Fruit fly (Drosophila melanogaster): ENCODE results near the gene CG18249.

The CG18249 gene

DNA sequence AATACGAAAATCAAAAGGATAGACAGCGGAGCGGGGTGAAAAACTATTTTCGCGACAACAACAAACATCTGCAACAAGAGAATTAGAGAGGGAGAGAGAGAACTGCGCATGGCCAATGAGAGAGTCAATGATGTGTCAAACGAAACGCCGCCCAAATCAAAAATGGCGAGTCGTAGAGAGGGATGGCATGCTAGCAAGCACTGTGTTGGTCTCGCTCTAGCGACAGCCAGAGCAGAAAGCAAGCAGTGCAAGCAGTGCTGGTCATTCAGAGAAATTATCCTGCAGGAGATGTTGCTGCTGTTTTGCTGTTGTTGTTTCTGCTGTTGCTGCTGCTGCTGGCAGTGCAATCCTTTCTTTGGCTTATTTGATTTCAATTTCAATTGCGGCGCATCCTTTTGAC lies 29.1 kb upstream of the CG18249 start (continued):
- no peak for TF ChIP-seq zfh1 (GFP tag; IDR thresholded peaks at IDR 0.05)
- TF ChIP-seq prd (optimal IDR thresholded peaks at IDR 0.05): no peak
- peak; percentile 28; the same call in 1 of the 3 replicates for TF ChIP-seq prd (GFP tag; IDR thresholded peaks at IDR 0.05)
- no peak for TF ChIP-seq CG6765 (GFP tag; optimal IDR thresholded peaks at IDR 0.05)
- TF ChIP-seq vvl (GFP tag; IDR thresholded peaks at IDR 0.05): peak; percentile 59
- TF ChIP-seq Pdp1 (GFP tag; optimal IDR thresholded peaks at IDR 0.05): no peak
- peak; percentile 49; the same call in 1 of the 3 replicates for TF ChIP-seq HLH4C (GFP tag; IDR thresholded peaks at IDR 0.05; ENCODE audit: partially characterized antibody)
- TF ChIP-seq Vsx1 (GFP tag; optimal IDR thresholded peaks at IDR 0.05): no peak
- no peak for TF ChIP-seq CG4820 (GFP tag; optimal IDR thresholded peaks at IDR 0.05)
- no peak for TF ChIP-seq Atf3 (GFP tag; optimal IDR thresholded peaks at IDR 0.05)
- no peak for TF ChIP-seq Hsf (GFP tag; optimal IDR thresholded peaks at IDR 0.05)
- TF ChIP-seq Asciz (GFP tag; optimal IDR thresholded peaks at IDR 0.05): no peak
- TF ChIP-seq tx (GFP tag; optimal IDR thresholded peaks at IDR 0.05): no peak
- TF ChIP-seq CG2202 (tag; optimal IDR thresholded peaks at IDR 0.05): no peak
- TF ChIP-seq ap (GFP tag; IDR thresholded peaks at IDR 0.05): no peak
- TF ChIP-seq Adf1 (GFP tag; IDR thresholded peaks at IDR 0.05): peak; percentile 62; the same call in 1 of the 2 replicates
- no peak for TF ChIP-seq Taf1 (GFP tag; IDR thresholded peaks at IDR 0.05)
- TF ChIP-seq seq (GFP tag; IDR thresholded peaks at IDR 0.05): peak; percentile 43; the same call in 1 of the 2 replicates
- TF ChIP-seq fd3F (GFP tag; optimal IDR thresholded peaks at IDR 0.05): no peak
- TF ChIP-seq trem (tag; optimal IDR thresholded peaks at IDR 0.05): no peak
- no peak for TF ChIP-seq insv (GFP tag; optimal IDR thresholded peaks at IDR 0.05)
- no peak for TF ChIP-seq gcm (GFP tag; optimal IDR thresholded peaks at IDR 0.05)
- TF ChIP-seq shn (GFP tag; optimal IDR thresholded peaks at IDR 0.05): no peak
- TF ChIP-seq sc (optimal IDR thresholded peaks at IDR 0.05): no peak
- no peak for TF ChIP-seq sc (GFP tag; optimal IDR thresholded peaks at IDR 0.05)
- TF ChIP-seq Usf (GFP tag; optimal IDR thresholded peaks at IDR 0.05): no peak
- TF ChIP-seq kni (GFP tag; optimal IDR thresholded peaks at IDR 0.05): peak; percentile 26
- TF ChIP-seq CG14860 (GFP tag; IDR thresholded peaks at IDR 0.05; ENCODE audit: partially characterized antibody): 0 out of 3 replicates have a peak, but pooled peaks have one; percentile 25
- TF ChIP-seq CG17359 (tag; optimal IDR thresholded peaks at IDR 0.05): no peak
- TF ChIP-seq Neu2 (GFP tag; optimal IDR thresholded peaks at IDR 0.05; ENCODE audit: borderline replicate concordance): peak; percentile 2
- TF ChIP-seq tll (GFP tag; optimal IDR thresholded peaks at IDR 0.05): peak; percentile 43 to 52
- TF ChIP-seq Deaf1 (tag; optimal IDR thresholded peaks at IDR 0.05): peak; percentile 55
- no peak for TF ChIP-seq sim (GFP tag; IDR thresholded peaks at IDR 0.05)
- no peak for TF ChIP-seq al (GFP tag; IDR thresholded peaks at IDR 0.05)
- no peak for TF ChIP-seq CG1602 (GFP tag; optimal IDR thresholded peaks at IDR 0.05)
- no peak for TF ChIP-seq CG3407 (GFP tag; optimal IDR thresholded peaks at IDR 0.05)
- TF ChIP-seq Hand (GFP tag; optimal IDR thresholded peaks at IDR 0.05): no peak
- no peak for TF ChIP-seq CG6654 (GFP tag; optimal IDR thresholded peaks at IDR 0.05)
- TF ChIP-seq CG9932 (GFP tag; IDR thresholded peaks at IDR 0.05): 0 out of 2 replicates have a peak, but pooled peaks have one; percentile 28
- no peak for TF ChIP-seq tup (GFP tag; optimal IDR thresholded peaks at IDR 0.05)
- TF ChIP-seq CrebB (tag; optimal IDR thresholded peaks at IDR 0.05): no peak
- no peak for TF ChIP-seq CG8765 (GFP tag; IDR thresholded peaks at IDR 0.05)
- TF ChIP-seq Nf-YA (GFP tag; IDR thresholded peaks at IDR 0.05): peak; percentile 96
- peak; percentile 63 for TF ChIP-seq Med (GFP tag)
- no peak for TF ChIP-seq sima (GFP tag; optimal IDR thresholded peaks at IDR 0.05)
- peak; percentile 45; the same call in 1 of the 3 replicates for TF ChIP-seq Dbx (GFP tag; IDR thresholded peaks at IDR 0.05)
- TF ChIP-seq CG10979 (tag; optimal IDR thresholded peaks at IDR 0.05): no peak
- no peak for TF ChIP-seq CG3838 (GFP tag; optimal IDR thresholded peaks at IDR 0.05)
- no peak for TF ChIP-seq CG12942 (GFP tag; optimal IDR thresholded peaks at IDR 0.05)
- TF ChIP-seq pfk (GFP tag; optimal IDR thresholded peaks at IDR 0.05): no peak
- peak; percentile 14; the same call in 1 of the 2 replicates for TF ChIP-seq NFAT (GFP tag; IDR thresholded peaks at IDR 0.05)
